Worm (Caenorhabditis elegans): ENCODE data around the gene cpr-4.
"Not testable (repeated sequence)": the region's sequence is repeated elsewhere in the genome, so short reads cannot be mapped to it uniquely, and the experiment has no call there.

cpr-4 gene

DNA sequence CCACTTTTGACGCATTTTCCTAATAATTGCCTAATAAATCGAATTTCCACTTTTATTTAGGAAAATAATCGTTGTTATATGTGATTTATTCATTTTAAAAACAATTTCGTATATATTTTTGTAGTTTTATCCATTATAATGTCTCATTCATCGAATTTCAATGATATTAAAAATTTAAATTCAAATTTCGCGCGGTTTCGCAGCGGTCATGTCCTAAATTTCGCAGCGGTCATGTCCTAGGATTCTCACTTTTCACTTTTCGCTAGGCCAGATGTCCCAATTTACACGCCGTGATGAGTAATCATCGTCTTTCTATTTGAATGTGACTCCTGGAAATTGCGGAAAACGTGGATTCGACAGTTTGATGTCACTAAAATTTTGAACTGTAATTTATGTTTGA is 32.7 kb upstream of the cpr-4 start, which contains the start of gene ZK1055.4:
ZK1055.4 (plus strand) TSS at position 301 of the 400 bp plus-strand sequence.
- TF ChIP-seq pha-4 (tag; optimal IDR thresholded peaks at IDR 0.05); elt-1 (tag; optimal IDR thresholded peaks at IDR 0.05; ENCODE audit: borderline replicate concordance, insufficient read depth); drap-1 (GFP tag; optimal IDR thresholded peaks at IDR 0.05): not testable (repeated sequence)

DNA sequence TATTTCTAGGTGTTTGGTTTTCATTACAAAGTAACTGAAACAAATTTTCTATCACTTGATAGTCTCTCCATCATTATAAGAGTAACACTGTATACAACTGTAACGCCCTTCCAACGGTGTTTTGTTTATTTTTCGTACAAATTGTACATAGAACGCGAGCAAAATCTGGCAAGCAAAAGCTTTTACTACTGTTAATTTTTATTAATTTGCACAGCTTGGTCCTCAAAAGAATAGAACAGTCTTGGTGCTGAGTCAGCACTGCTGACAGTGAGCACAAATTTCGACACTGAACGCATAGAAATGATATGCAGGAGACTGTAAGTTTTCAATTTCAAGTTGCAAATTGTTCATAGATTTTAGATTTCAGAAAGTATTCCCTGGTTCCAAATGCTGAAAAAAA is 24.2 kb upstream of the cpr-4 start, which contains the start of gene ZK1055.2:
ZK1055.2 (plus strand) TSS at position 301 of the 400 bp plus-strand sequence.
- TF ChIP-seq blmp-1 (tag; optimal IDR thresholded peaks at IDR 0.05) (no peak), drap-1 (GFP tag; optimal IDR thresholded peaks at IDR 0.05) (no peak), ces-1 (GFP tag; optimal IDR thresholded peaks at IDR 0.05) (no peak), elt-3 (tag; optimal IDR thresholded peaks at IDR 0.05) (no peak), snpc-4 (tag; optimal IDR thresholded peaks at IDR 0.05) (no peak), unc-62 (GFP tag; optimal IDR thresholded peaks at IDR 0.05) (no peak), ceh-43 (GFP tag; optimal IDR thresholded peaks at IDR 0.05) (no peak), nhr-12 (tag; optimal IDR thresholded peaks at IDR 0.05) (no peak), unc-39 (tag; optimal IDR thresholded peaks at IDR 0.05) (no peak), flh-1 (GFP tag; optimal IDR thresholded peaks at IDR 0.05) (no peak), hlh-1 (tag; optimal IDR thresholded peaks at IDR 0.05) (no peak), lsy-2 (tag; optimal IDR thresholded peaks at IDR 0.05) (no peak), sptf-1 (tag; optimal IDR thresholded peaks at IDR 0.05) (no peak), ztf-11 (tag; optimal IDR thresholded peaks at IDR 0.05) (no peak), cnd-1 (tag; optimal IDR thresholded peaks at IDR 0.05) (no peak), nhr-237 (tag; optimal IDR thresholded peaks at IDR 0.05) (no peak), tbx-8 (GFP tag; optimal IDR thresholded peaks at IDR 0.05) (no peak), zip-8 (tag; optimal IDR thresholded peaks at IDR 0.05) (no peak), unc-120 (tag; optimal IDR thresholded peaks at IDR 0.05; ENCODE audit: poor library complexity, severe bottlenecking) (no peak), elt-1 (tag; optimal IDR thresholded peaks at IDR 0.05; ENCODE audit: borderline replicate concordance, insufficient read depth) (no peak)

DNA sequence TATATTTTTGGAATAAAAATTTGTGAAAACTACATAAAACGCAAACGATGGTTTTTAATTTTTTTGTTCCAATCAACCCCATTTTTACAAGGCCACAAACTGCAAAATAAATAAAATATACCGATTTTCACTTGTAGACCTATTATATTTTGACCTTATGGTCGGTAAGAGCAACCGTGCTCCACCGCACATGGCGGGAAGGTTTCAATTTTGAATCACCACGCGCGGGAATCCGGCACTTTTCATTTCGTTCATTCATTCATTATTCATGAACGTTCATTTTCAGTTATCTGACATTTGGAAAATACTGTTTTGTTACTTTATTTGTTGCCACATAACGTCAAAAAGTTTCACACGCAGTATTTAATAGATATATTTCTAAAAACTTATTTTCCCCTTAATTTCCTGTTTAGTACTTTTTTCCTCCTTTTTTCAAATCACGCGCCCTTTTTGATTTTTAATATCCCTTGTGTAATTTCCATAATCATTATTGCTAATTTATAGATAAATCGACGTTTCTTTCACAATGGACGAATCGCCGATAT is 20.7 kb upstream of the cpr-4 start, which contains the start of gene hcp-1:
hcp-1 (plus strand) TSS at position 495 of the 545 bp plus-strand sequence.
- TF ChIP-seq nhr-237 (tag; optimal IDR thresholded peaks at IDR 0.05) (no peak), tbx-8 (GFP tag; optimal IDR thresholded peaks at IDR 0.05) (no peak), ces-1 (GFP tag; optimal IDR thresholded peaks at IDR 0.05) (no peak), mls-2 (tag; optimal IDR thresholded peaks at IDR 0.05) (no peak), M03D4.4 (tag; optimal IDR thresholded peaks at IDR 0.05) (no peak), lin-13 (tag; optimal IDR thresholded peaks at IDR 0.05) (peak; percentile 2), lin-32 (GFP tag; optimal IDR thresholded peaks at IDR 0.05) (no peak), ztf-11 (tag; optimal IDR thresholded peaks at IDR 0.05) (no peak), hlh-1 (tag; optimal IDR thresholded peaks at IDR 0.05) (peak; percentile 32), blmp-1 (tag; optimal IDR thresholded peaks at IDR 0.05) (no peak), elt-1 (tag; optimal IDR thresholded peaks at IDR 0.05; ENCODE audit: borderline replicate concordance, insufficient read depth) (no peak), ceh-83 (GFP tag; optimal IDR thresholded peaks at IDR 0.05) (no peak), elt-3 (tag; optimal IDR thresholded peaks at IDR 0.05) (no peak), sem-2 (GFP tag; optimal IDR thresholded peaks at IDR 0.05) (no peak), nhr-2 (tag; optimal IDR thresholded peaks at IDR 0.05) (no peak), nhr-12 (tag; optimal IDR thresholded peaks at IDR 0.05) (no peak), snpc-4 (tag; optimal IDR thresholded peaks at IDR 0.05) (no peak), nhr-28 (tag; optimal IDR thresholded peaks at IDR 0.05) (no peak), ceh-43 (GFP tag; optimal IDR thresholded peaks at IDR 0.05) (no peak), drap-1 (GFP tag; optimal IDR thresholded peaks at IDR 0.05) (no peak), mab-5 (tag; optimal IDR thresholded peaks at IDR 0.05) (no peak), unc-120 (tag; optimal IDR thresholded peaks at IDR 0.05; ENCODE audit: poor library complexity, severe bottlenecking) (no peak), mep-1 (tag; optimal IDR thresholded peaks at IDR 0.05) (peak; percentile 39), cnd-1 (tag; optimal IDR thresholded peaks at IDR 0.05) (no peak), lsy-2 (tag; optimal IDR thresholded peaks at IDR 0.05) (no peak)

DNA sequence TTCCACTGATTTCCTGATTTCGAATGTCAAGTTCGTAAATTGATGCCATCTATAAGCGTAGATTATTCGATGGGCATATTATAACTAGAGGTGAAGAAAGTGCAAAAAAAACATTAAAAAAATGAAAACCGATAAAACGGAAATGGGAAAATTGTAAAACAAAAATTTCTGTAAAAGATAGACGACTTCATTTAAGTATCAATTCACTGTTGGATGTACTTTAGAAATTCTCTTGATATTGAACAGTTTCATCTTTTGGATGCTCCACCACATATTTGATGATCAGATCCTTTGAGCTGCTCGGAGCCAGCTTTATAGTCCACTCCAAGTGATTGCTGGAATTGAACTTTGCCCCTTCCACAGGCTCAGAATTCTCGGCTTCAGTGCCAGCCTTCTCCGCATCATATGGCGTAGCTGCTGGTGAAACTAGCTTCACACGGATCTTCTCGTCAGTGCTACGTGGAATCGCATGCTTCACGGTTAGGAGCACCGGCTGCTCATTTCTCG is 11.9 kb upstream of the cpr-4 start, which contains the start of gene ZK1055.6:
ZK1055.6 (minus strand) TSS at position 51 of the 507 bp plus-strand sequence.
- TF ChIP-seq lin-32 (GFP tag; optimal IDR thresholded peaks at IDR 0.05) (no peak), unc-39 (tag; optimal IDR thresholded peaks at IDR 0.05) (no peak), M03D4.4 (tag; optimal IDR thresholded peaks at IDR 0.05) (no peak), lsy-2 (tag; optimal IDR thresholded peaks at IDR 0.05) (no peak), nhr-12 (tag; optimal IDR thresholded peaks at IDR 0.05) (no peak), blmp-1 (tag; optimal IDR thresholded peaks at IDR 0.05) (no peak), sptf-1 (tag; optimal IDR thresholded peaks at IDR 0.05) (no peak), hlh-1 (tag; optimal IDR thresholded peaks at IDR 0.05) (no peak), nhr-28 (tag; optimal IDR thresholded peaks at IDR 0.05) (no peak), ceh-43 (GFP tag; optimal IDR thresholded peaks at IDR 0.05) (no peak), elt-1 (tag; optimal IDR thresholded peaks at IDR 0.05; ENCODE audit: borderline replicate concordance, insufficient read depth) (no peak), unc-62 (GFP tag; optimal IDR thresholded peaks at IDR 0.05) (no peak), lin-13 (tag; optimal IDR thresholded peaks at IDR 0.05) (no peak), ceh-39 (tag; optimal IDR thresholded peaks at IDR 0.05) (no peak), ceh-83 (GFP tag; optimal IDR thresholded peaks at IDR 0.05) (no peak), cnd-1 (tag; optimal IDR thresholded peaks at IDR 0.05) (no peak), nhr-237 (tag; optimal IDR thresholded peaks at IDR 0.05) (no peak), ham-2 (GFP tag; optimal IDR thresholded peaks at IDR 0.05) (no peak), flh-1 (GFP tag; optimal IDR thresholded peaks at IDR 0.05) (no peak)

All from whole organism, mixed stage, embryonic.